Worm (Caenorhabditis elegans) whole organism, midembryonic: ENCODE measurements around the gene ttr-26.

ENCODE experiments used
- T22C8.4 ChIP-seq: fragments of 200-800 bp; sonication (Bioruptor generic); IDR thresholded peaks from 2 replicates; pipeline ENCODE4 v1.3.6; 2022; ENCODE audit warnings: missing genetic modification characterization, missing compliant biosample characterization
- cog-1 ChIP-seq: sonication (generic microtip); optimal IDR thresholded peaks from 2 replicates; lab custom pipeline; 2016; ENCODE audit warnings: missing genetic modification characterization, missing compliant biosample characterization
- flt-1 ChIP-seq: fragments of 200-800 bp; sonication (Bioruptor generic); IDR thresholded peaks from 2 replicates; pipeline ENCODE4 v1.3.6; 2022; ENCODE audit warnings: missing genetic modification characterization, missing compliant biosample characterization
- klf-2 ChIP-seq: fragments of 200-800 bp; sonication (Bioruptor generic); conservative IDR thresholded peaks from 2 replicates; pipeline ENCODE4 v1.3.6; 2022; ENCODE audit warnings: missing genetic modification reagents, missing genetic modification characterization, missing compliant biosample characterization
- med-1 ChIP-seq: sonication (generic microtip); optimal IDR thresholded peaks from 2 replicates; lab custom pipeline; 2017; ENCODE audit warnings: missing genetic modification characterization, mild to moderate bottlenecking, missing compliant biosample characterization, antibody characterized with exemption, missing genetic modification reagents; ENCODE audit not compliant: insufficient read depth
- tab-1 ChIP-seq: fragments of 200-800 bp; sonication (Bioruptor generic); IDR thresholded peaks from 2 replicates; pipeline ENCODE4 v1.3.6; 2022; ENCODE audit warnings: missing genetic modification characterization, missing compliant biosample characterization
- ztf-23 ChIP-seq: fragments of 200-800 bp; sonication (Bioruptor generic); IDR thresholded peaks from 2 replicates; pipeline ENCODE4 v1.3.6; 2022; ENCODE audit warnings: missing genetic modification reagents, missing genetic modification characterization, missing compliant biosample characterization

ce11 chrV:18524460-18524859 lies 35.6 kb downstream of the ttr-26 start, which contains the start of gene hmit-1.2:
- no peak for TF ChIP-seq ztf-23
- no peak for TF ChIP-seq T22C8.4 (GFP tag; lab: Robert Waterston, UW)
- TF ChIP-seq flt-1 (GFP tag; lab: Robert Waterston, UW) = no peak
- TF ChIP-seq cog-1 = no peak
- TF ChIP-seq tab-1 (GFP tag; lab: Robert Waterston, UW) = no peak
- no peak for TF ChIP-seq med-1 (GFP tag; lab: Kevin White, UChicago)
- TF ChIP-seq klf-2 = no peak
